Worm (Caenorhabditis elegans): ENCODE data around the gene C55C3.6.

DNA sequence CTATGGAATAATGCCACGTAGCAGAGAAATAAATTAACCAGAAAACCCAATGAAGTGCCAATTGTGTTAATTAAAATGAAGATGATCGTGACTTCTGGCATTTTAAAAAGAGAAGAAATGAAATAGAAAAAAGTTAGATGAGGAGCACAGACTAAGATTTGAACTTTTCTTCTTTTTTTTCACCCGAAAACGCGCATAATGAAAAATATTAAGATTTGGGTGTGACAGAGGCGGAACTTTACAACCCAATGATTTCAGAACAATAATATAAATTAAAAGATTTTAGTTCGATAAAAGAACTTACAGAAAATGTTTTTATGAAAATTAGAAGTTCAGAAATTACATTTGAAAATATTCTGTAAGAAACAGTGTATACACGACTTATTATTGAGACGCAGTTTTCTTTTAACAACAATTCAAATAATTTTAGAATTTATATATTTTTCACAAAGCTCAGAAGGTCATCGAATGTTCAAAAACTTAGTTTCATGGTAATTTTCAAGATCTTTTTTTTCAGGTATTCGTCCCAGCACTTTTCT lies 37.4 kb upstream of the C55C3.6 start, which contains the start of the genes srd-8 and B0547.2:
- TF ChIP-seq F13C5.2 (tag; optimal IDR thresholded peaks at IDR 0.05) (no peak), hnd-1 (tag; optimal IDR thresholded peaks at IDR 0.05) (no peak), aly-1 (tag; optimal IDR thresholded peaks at IDR 0.05) (no peak), ama-1 (optimal IDR thresholded peaks at IDR 0.05) (no peak), hmg-4 (GFP tag; optimal IDR thresholded peaks at IDR 0.05) (no peak), B0310.2 (tag; optimal IDR thresholded peaks at IDR 0.05) (no peak), tbx-37 (GFP tag; conservative IDR thresholded peaks at IDR 0.05) (no peak), scrt-1 (GFP tag; IDR thresholded peaks at IDR 0.05) (no peak), hmbx-1 (tag; optimal IDR thresholded peaks at IDR 0.05) (no peak), ceh-13 (GFP tag; optimal IDR thresholded peaks at IDR 0.05) (no peak)

Data from whole organism, early embryonic.